Fruit fly (Drosophila melanogaster): ENCODE data around the gene NUCB1.

NUCB1 gene

DNA sequence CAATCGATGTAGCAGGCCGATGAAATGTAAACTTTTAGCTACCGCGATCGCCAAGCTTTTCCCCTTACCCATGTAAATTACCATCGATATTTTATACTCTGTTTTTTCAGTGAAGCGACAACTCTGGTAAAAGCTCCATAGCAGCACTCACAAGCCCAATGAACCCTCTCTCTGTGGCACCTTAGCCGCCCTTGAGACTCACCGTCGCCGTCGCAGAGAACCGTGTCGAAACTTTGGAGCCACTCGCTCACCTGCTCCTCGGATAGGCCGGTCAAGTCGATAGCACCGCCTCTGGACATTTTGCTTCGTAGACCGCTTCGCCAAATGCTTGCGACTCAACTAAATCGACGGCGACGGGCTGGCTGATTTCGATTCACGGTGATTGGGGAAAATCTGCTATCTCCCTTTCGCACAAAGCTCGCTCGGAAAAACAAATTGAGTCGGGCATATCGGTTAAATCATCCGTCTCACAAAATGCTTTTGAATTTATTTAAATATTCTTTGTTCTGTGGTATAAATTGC lies 39.1 kb upstream of the NUCB1 start, which contains the start of gene CG5577:
Gene CG5577, minus strand, starts transcription at position 343 of the 522 bp plus-strand sequence.
- no peak for TF ChIP-seq CG6654 (GFP tag; optimal IDR thresholded peaks at IDR 0.05)
- no peak for TF ChIP-seq CG13123 (GFP tag; optimal IDR thresholded peaks at IDR 0.05)
- TF ChIP-seq CG3995 (GFP tag; optimal IDR thresholded peaks at IDR 0.05), result peak; percentile 75
- no peak for TF ChIP-seq nmo (GFP tag; optimal IDR thresholded peaks at IDR 0.05)
- no peak for TF ChIP-seq psq (GFP tag; optimal IDR thresholded peaks at IDR 0.05)
- TF ChIP-seq hth (optimal IDR thresholded peaks at IDR 0.05), result no peak
- TF ChIP-seq aop (GFP tag; IDR thresholded peaks at IDR 0.05), result no peak
- no peak for TF ChIP-seq dati (GFP tag; IDR thresholded peaks at IDR 0.05)
- TF ChIP-seq gsb (GFP tag; IDR thresholded peaks at IDR 0.05), result no peak
- no peak for TF ChIP-seq CG33213 (GFP tag; optimal IDR thresholded peaks at IDR 0.05)
- TF ChIP-seq insv (GFP tag; optimal IDR thresholded peaks at IDR 0.05), result no peak
- peak; percentile 20; the same call in 1 of the 2 replicates for TF ChIP-seq Atf6 (GFP tag; IDR thresholded peaks at IDR 0.05)
- no peak for TF ChIP-seq fd64A (GFP tag; optimal IDR thresholded peaks at IDR 0.05)
- TF ChIP-seq sima (GFP tag; optimal IDR thresholded peaks at IDR 0.05), result no peak
- no peak for TF ChIP-seq nom (GFP tag; optimal IDR thresholded peaks at IDR 0.05)
- peak; percentile 53 for TF ChIP-seq CG13894 (tag; optimal IDR thresholded peaks at IDR 0.05)
- TF ChIP-seq bcd (GFP tag; optimal IDR thresholded peaks at IDR 0.05), result no peak
- TF ChIP-seq kah (GFP tag; optimal IDR thresholded peaks at IDR 0.05), result no peak
- peak; percentile 67 for TF ChIP-seq Dll (GFP tag; IDR thresholded peaks at IDR 0.05; ENCODE audit: partially characterized antibody)
- 0 out of 3 replicates have a peak, but pooled peaks have one; percentile 47 for TF ChIP-seq z (GFP tag; IDR thresholded peaks at IDR 0.05)
- no peak for TF ChIP-seq dmrt99B (tag; optimal IDR thresholded peaks at IDR 0.05)
- no peak for TF ChIP-seq MTF-1 (GFP tag; optimal IDR thresholded peaks at IDR 0.05; ENCODE audit: borderline replicate concordance)
- TF ChIP-seq Bgb (GFP tag; IDR thresholded peaks at IDR 0.05; ENCODE audit: partially characterized antibody), result peak; percentile 74
- TF ChIP-seq CG10462 (GFP tag; optimal IDR thresholded peaks at IDR 0.05), result no peak
- no peak for TF ChIP-seq CkIIα-i1 (GFP tag; IDR thresholded peaks at IDR 0.05)
- no peak for TF ChIP-seq eyg (GFP tag; optimal IDR thresholded peaks at IDR 0.05)
- peak; percentile 15; the same call in 1 of the 2 replicates for TF ChIP-seq lmd (GFP tag; IDR thresholded peaks at IDR 0.05)
- peak; percentile 56 for TF ChIP-seq CG15514 (GFP tag; optimal IDR thresholded peaks at IDR 0.05)
- no peak for TF ChIP-seq ash1 (GFP tag; optimal IDR thresholded peaks at IDR 0.05)
- TF ChIP-seq Hr51 (GFP tag; optimal IDR thresholded peaks at IDR 0.05), result no peak
- TF ChIP-seq HHEX (GFP tag; optimal IDR thresholded peaks at IDR 0.05), result peak; percentile 38
- no peak for TF ChIP-seq Elba2 (GFP tag; optimal IDR thresholded peaks at IDR 0.05)
- TF ChIP-seq cg (GFP tag; optimal IDR thresholded peaks at IDR 0.05), result no peak
- TF ChIP-seq CG11696 (GFP tag; IDR thresholded peaks at IDR 0.05), result no peak
- no peak for TF ChIP-seq CG31441 (GFP tag; IDR thresholded peaks at IDR 0.05)
- TF ChIP-seq cato (GFP tag; optimal IDR thresholded peaks at IDR 0.05; ENCODE audit: borderline replicate concordance), result no peak
- no peak for TF ChIP-seq CG18764 (GFP tag; optimal IDR thresholded peaks at IDR 0.05)
- TF ChIP-seq eve (GFP tag; optimal IDR thresholded peaks at IDR 0.05), result no peak
- TF ChIP-seq lov (optimal IDR thresholded peaks at IDR 0.05), result no peak
- TF ChIP-seq lov (GFP tag; IDR thresholded peaks at IDR 0.05), result 0 out of 3 replicates have a peak, but pooled peaks have one; percentile 9
- TF ChIP-seq CG1792 (GFP tag; optimal IDR thresholded peaks at IDR 0.05), result no peak
- TF ChIP-seq CG6791 (GFP tag; IDR thresholded peaks at IDR 0.05; ENCODE audit: partially characterized antibody), result no peak; the same call in 2 of the 3 replicates
- no peak for TF ChIP-seq CG7786 (GFP tag; optimal IDR thresholded peaks at IDR 0.05)
- no peak for TF ChIP-seq CG12155 (GFP tag; optimal IDR thresholded peaks at IDR 0.05)
- no peak for TF ChIP-seq zfh1 (GFP tag; IDR thresholded peaks at IDR 0.05)
- peak; percentile 27 for TF ChIP-seq CG15269 (tag; optimal IDR thresholded peaks at IDR 0.05)
- no peak for TF ChIP-seq YL-1 (GFP tag; optimal IDR thresholded peaks at IDR 0.05)
- no peak for TF ChIP-seq CG3065 (GFP tag; optimal IDR thresholded peaks at IDR 0.05)
- 0 out of 2 replicates have a peak, but pooled peaks have one; percentile 16 for TF ChIP-seq nerfin-2 (GFP tag; IDR thresholded peaks at IDR 0.05; ENCODE audit: partially characterized antibody)
- TF ChIP-seq CG3281 (GFP tag; optimal IDR thresholded peaks at IDR 0.05), result peak; percentile 12
- TF ChIP-seq Mad (GFP tag; optimal IDR thresholded peaks at IDR 0.05), result no peak

All from whole organism, embryonic.